Fruit fly (Drosophila melanogaster) whole organism, prepupa: ENCODE data around the gene GstD3.

Experiments used
- CG16779 ChIP-seq: fragments of 200-800 bp; sonication (Bioruptor generic); optimal IDR thresholded peaks from 3 replicates; lab custom pipeline; 2017; ENCODE audit warnings: missing biosample characterization, mild to moderate bottlenecking, missing genetic modification characterization
- CG6276 ChIP-seq: fragments of 200-800 bp; sonication (Bioruptor generic); optimal IDR thresholded peaks from 2 replicates; lab custom pipeline; 2017; ENCODE audit warnings: missing biosample characterization, mild to moderate bottlenecking, missing genetic modification characterization
- CG8119 ChIP-seq: fragments of 200-800 bp; sonication (Bioruptor generic); IDR thresholded peaks from 3 replicates; pipeline ENCODE4 v1.3.6; 2022; ENCODE audit warnings: missing biosample characterization, missing genetic modification characterization
- Eip93F ChIP-seq: fragments of 200-800 bp; sonication (Bioruptor generic); optimal IDR thresholded peaks from 2 replicates; lab custom pipeline; 2016; ENCODE audit warnings: missing biosample characterization, mild to moderate bottlenecking, missing genetic modification characterization
- Lpt ChIP-seq: fragments of 200-800 bp; sonication (Bioruptor generic); optimal IDR thresholded peaks from 3 replicates; lab custom pipeline; 2016; ENCODE audit warnings: missing biosample characterization, missing genetic modification characterization
- OdsH ChIP-seq: fragments of 200-800 bp; sonication (Bioruptor generic); optimal IDR thresholded peaks from 3 replicates; lab custom pipeline; 2016; ENCODE audit warnings: missing biosample characterization, missing genetic modification characterization
- Smox ChIP-seq: fragments of 200-800 bp; sonication (Bioruptor generic); optimal IDR thresholded peaks from 3 replicates; lab custom pipeline; 2016; ENCODE audit warnings: missing biosample characterization, missing genetic modification characterization
- net ChIP-seq: fragments of 200-800 bp; sonication (Bioruptor generic); optimal IDR thresholded peaks from 3 replicates; lab custom pipeline; 2016; ENCODE audit warnings: missing biosample characterization, missing genetic modification characterization
- spab ChIP-seq: fragments of 200-800 bp; sonication (Bioruptor generic); optimal IDR thresholded peaks from 2 replicates; lab custom pipeline; 2017; ENCODE audit warnings: missing biosample characterization, mild to moderate bottlenecking, missing genetic modification characterization, missing genetic modification reagents

- TF ChIP-seq Smox (GFP tag; lab: Kevin White, UChicago) (no peak), spab (GFP tag; lab: Kevin White, UChicago) (no peak), CG16779 (no peak), CG6276 (GFP tag; lab: Kevin White, UChicago) (no peak), net (no peak), Lpt (GFP tag; lab: Kevin White, UChicago) (no peak), Eip93F (no peak), CG8119 (GFP tag; lab: Robert Waterston, UW) (no peak), OdsH (no peak)
Measured at dm6 chr3R:12383784-12384183, 10.9 kb downstream of the GstD3 start.
